Fruit fly (Drosophila melanogaster) whole organism, embryonic: ENCODE results near the gene CG10041.

Source experiments
- ATbp ChIP-seq: fragments of 200-800 bp; sonication (Bioruptor generic); optimal IDR thresholded peaks from 2 replicates; lab custom pipeline; 2017; ENCODE audit warnings: missing biosample characterization, mild to moderate bottlenecking, missing genetic modification characterization, missing genetic modification reagents
- Awh ChIP-seq: fragments of 200-800 bp; sonication (Bioruptor generic); IDR thresholded peaks from 2 replicates; pipeline ENCODE4, ENCODE4 v1.3.6; 2022; ENCODE audit warnings: missing biosample characterization, missing genetic modification characterization
- Blimp-1 ChIP-seq: fragments of 200-800 bp; sonication (Bioruptor generic); optimal IDR thresholded peaks from 3 replicates; lab custom pipeline; 2018; ENCODE audit warnings: missing biosample characterization, missing genetic modification characterization, mild to moderate bottlenecking, moderate library complexity, missing genetic modification reagents
- CG10209 ChIP-seq: fragments of 200-800 bp; sonication (Bioruptor generic); optimal IDR thresholded peaks from 3 replicates; lab custom pipeline; 2017; ENCODE audit warnings: missing biosample characterization, mild to moderate bottlenecking, missing genetic modification characterization, missing genetic modification reagents
- CG10959 ChIP-seq: fragments of 200-800 bp; sonication (Bioruptor generic); IDR thresholded peaks from 2 replicates; pipeline ENCODE4 v1.3.6; 2022; ENCODE audit warnings: missing biosample characterization, missing genetic modification characterization
- CG10979 ChIP-seq: fragments of 200-800 bp; sonication (Bioruptor generic); optimal IDR thresholded peaks from 2 replicates; lab custom pipeline; 2018; ENCODE audit warnings: missing biosample characterization, mild to moderate bottlenecking, missing genetic modification characterization, moderate library complexity
- CG12219 ChIP-seq: fragments of 200-800 bp; sonication (Bioruptor generic); optimal IDR thresholded peaks from 3 replicates; lab custom pipeline; 2018; ENCODE audit warnings: missing biosample characterization, mild to moderate bottlenecking, missing genetic modification characterization
- CG14667 ChIP-seq: fragments of 200-800 bp; sonication (Bioruptor generic); IDR thresholded peaks from 2 replicates; pipeline ENCODE4 v1.3.6; 2022; ENCODE audit warnings: missing biosample characterization, missing genetic modification characterization
- CG15514 ChIP-seq: fragments of 200-800 bp; sonication (Bioruptor generic); optimal IDR thresholded peaks from 3 replicates; lab custom pipeline; 2017; ENCODE audit warnings: missing biosample characterization, missing genetic modification characterization, mild to moderate bottlenecking, moderate library complexity, missing genetic modification reagents
- CG15696 ChIP-seq: fragments of 200-800 bp; sonication (Bioruptor generic); optimal IDR thresholded peaks from 2 replicates; lab custom pipeline; 2019; ENCODE audit warnings: missing biosample characterization, mild to moderate bottlenecking, missing genetic modification characterization, moderate library complexity
- CG17186 ChIP-seq: fragments of 200-800 bp; sonication (Bioruptor generic); optimal IDR thresholded peaks from 3 replicates; lab custom pipeline; 2017; ENCODE audit warnings: missing biosample characterization, missing genetic modification reagents, missing genetic modification characterization
- CG18764 ChIP-seq: fragments of 200-800 bp; sonication (Bioruptor generic); optimal IDR thresholded peaks from 3 replicates; lab custom pipeline; 2016; ENCODE audit warnings: missing biosample characterization, missing genetic modification characterization
- CG31441 ChIP-seq: fragments of 200-800 bp; sonication (Bioruptor generic); IDR thresholded peaks from 2 replicates; pipeline ENCODE4 v1.3.6; 2022; ENCODE audit warnings: missing biosample characterization, missing genetic modification characterization
- CG3726 ChIP-seq: fragments of 200-800 bp; sonication (Bioruptor generic); IDR thresholded peaks from 3 replicates; pipeline ENCODE4, ENCODE4 v1.3.6; 2022; ENCODE audit warnings: missing biosample characterization, missing genetic modification characterization
- CG4360 ChIP-seq: fragments of 200-800 bp; sonication (Bioruptor generic); IDR thresholded peaks from 2 replicates; pipeline ENCODE4 v1.3.6; 2022; ENCODE audit warnings: missing biosample characterization, missing genetic modification characterization
- CG43689 ChIP-seq: fragments of 200-800 bp; sonication (Bioruptor generic); IDR thresholded peaks from 2 replicates; pipeline ENCODE4 v1.3.6; 2022; ENCODE audit warnings: missing biosample characterization, missing genetic modification characterization
- CG4730 ChIP-seq: fragments of 200-800 bp; sonication (Bioruptor generic); IDR thresholded peaks from 2 replicates; pipeline ENCODE4 v1.3.6; 2022; ENCODE audit warnings: missing biosample characterization, missing genetic modification characterization
- CG7556 ChIP-seq: fragments of 200-800 bp; sonication (Bioruptor generic); optimal IDR thresholded peaks from 2 replicates; lab custom pipeline; 2017; ENCODE audit warnings: missing biosample characterization, mild to moderate bottlenecking, missing genetic modification characterization
- CG8089 ChIP-seq: fragments of 200-800 bp; sonication (Bioruptor generic); optimal IDR thresholded peaks from 3 replicates; lab custom pipeline; 2016; ENCODE audit warnings: missing biosample characterization, missing genetic modification characterization
- CG9817 ChIP-seq: fragments of 200-800 bp; sonication (Bioruptor generic); optimal IDR thresholded peaks from 2 replicates; lab custom pipeline; 2018; ENCODE audit warnings: missing biosample characterization, mild to moderate bottlenecking, missing genetic modification characterization, moderate library complexity
- CkIIα-i1 ChIP-seq: fragments of 200-800 bp; sonication (Bioruptor generic); IDR thresholded peaks from 2 replicates; pipeline ENCODE4 v1.3.6; 2022; ENCODE audit warnings: missing biosample characterization, missing genetic modification characterization
- D19B ChIP-seq: fragments of 200-800 bp; sonication (Bioruptor generic); optimal IDR thresholded peaks from 2 replicates; lab custom pipeline; 2017; ENCODE audit warnings: missing biosample characterization, mild to moderate bottlenecking, missing genetic modification characterization
- Dek ChIP-seq: fragments of 200-800 bp; sonication (Bioruptor generic); optimal IDR thresholded peaks from 3 replicates; lab custom pipeline; 2019; ENCODE audit warnings: missing biosample characterization, mild to moderate bottlenecking, missing genetic modification characterization, moderate library complexity
- Dip3 ChIP-seq: fragments of 200-800 bp; sonication (Bioruptor generic); optimal IDR thresholded peaks from 3 replicates; lab custom pipeline; 2016; ENCODE audit warnings: missing biosample characterization, missing genetic modification characterization
- Doc3 ChIP-seq: fragments of 200-800 bp; sonication (Bioruptor generic); IDR thresholded peaks from 3 replicates; pipeline ENCODE4 v1.3.6; 2022; ENCODE audit warnings: missing biosample characterization, missing genetic modification characterization; ENCODE audit not compliant: partially characterized antibody
- Ets97D ChIP-seq: fragments of 200-800 bp; sonication (Bioruptor generic); optimal IDR thresholded peaks from 3 replicates; lab custom pipeline; 2016; ENCODE audit warnings: missing biosample characterization, missing genetic modification characterization
- H15 ChIP-seq: fragments of 200-800 bp; sonication (Bioruptor generic); IDR thresholded peaks from 3 replicates; pipeline ENCODE4 v1.3.6; 2022; ENCODE audit warnings: missing biosample characterization, missing genetic modification characterization
- H2.0 ChIP-seq: fragments of 200-800 bp; sonication (Bioruptor generic); IDR thresholded peaks from 2 replicates; pipeline ENCODE4 v1.3.6; 2022; ENCODE audit warnings: missing biosample characterization, missing genetic modification characterization
- HLH3B ChIP-seq: fragments of 200-800 bp; sonication (Bioruptor generic); IDR thresholded peaks from 2 replicates; pipeline ENCODE4 v1.3.6; 2022; ENCODE audit warnings: missing biosample characterization, missing genetic modification characterization
- Hr78 ChIP-seq, 2 experiments: fragments of 200-800 bp in 1 of 2; fragments of >200 bp in 1 of 2; sonication (Bioruptor generic) in 1 of 2; optimal IDR thresholded peaks; 2 replicates each; lab custom pipeline; 2017 to 2019; ENCODE audit warnings: missing biosample characterization in 2 of 2, missing genetic modification characterization in 2 of 2, mild to moderate bottlenecking in 1 of 2, moderate library complexity in 1 of 2
- Jarid2 ChIP-seq: fragments of 200-800 bp; sonication (Bioruptor generic); optimal IDR thresholded peaks from 3 replicates; lab custom pipeline; 2017; ENCODE audit warnings: mild to moderate bottlenecking, missing biosample characterization, missing genetic modification reagents, missing genetic modification characterization
- Scr ChIP-seq: fragments of 200-800 bp; sonication (Bioruptor generic); IDR thresholded peaks from 2 replicates; pipeline ENCODE4 v1.3.6; 2022; ENCODE audit warnings: missing biosample characterization, missing genetic modification characterization; ENCODE audit not compliant: partially characterized antibody
- ab ChIP-seq: fragments of 200-800 bp; sonication (Bioruptor generic); optimal IDR thresholded peaks from 2 replicates; lab custom pipeline; 2016; ENCODE audit warnings: missing biosample characterization, missing genetic modification characterization
- chn ChIP-seq: fragments of 200-800 bp; sonication (Bioruptor generic); optimal IDR thresholded peaks from 2 replicates; lab custom pipeline; 2016; ENCODE audit warnings: missing biosample characterization, missing genetic modification characterization
- ci ChIP-seq: fragments of 200-800 bp; sonication (Bioruptor generic); IDR thresholded peaks from 3 replicates; pipeline ENCODE4 v1.3.6; 2022; ENCODE audit warnings: missing biosample characterization, missing genetic modification characterization
- croc ChIP-seq: fragments of 200-800 bp; sonication (Bioruptor generic); conservative IDR thresholded peaks from 3 replicates; pipeline ENCODE4 v1.3.6; 2022; ENCODE audit warnings: missing biosample characterization, missing genetic modification characterization
- crol ChIP-seq: fragments of 200-800 bp; sonication (Bioruptor generic); IDR thresholded peaks from 2 replicates; pipeline ENCODE4 v1.3.6; 2022; ENCODE audit warnings: missing biosample characterization, missing genetic modification characterization
- emc ChIP-seq: fragments of 200-800 bp; sonication (Bioruptor generic); optimal IDR thresholded peaks from 2 replicates; lab custom pipeline; 2016; ENCODE audit warnings: missing biosample characterization, missing genetic modification characterization
- eyg ChIP-seq: fragments of 200-800 bp; sonication (Bioruptor generic); optimal IDR thresholded peaks from 3 replicates; lab custom pipeline; 2016; ENCODE audit warnings: missing biosample characterization, missing genetic modification characterization
- grn ChIP-seq: fragments of 200-800 bp; sonication (Bioruptor generic); optimal IDR thresholded peaks from 3 replicates; lab custom pipeline; 2017; ENCODE audit warnings: missing biosample characterization, missing genetic modification characterization
- inv ChIP-seq: fragments of 200-800 bp; sonication (Bioruptor generic); IDR thresholded peaks from 2 replicates; pipeline ENCODE4 v1.3.6; 2022; ENCODE audit warnings: missing biosample characterization, missing genetic modification characterization; ENCODE audit not compliant: partially characterized antibody
- klu ChIP-seq: fragments of 200-800 bp; sonication (Bioruptor generic); IDR thresholded peaks from 2 replicates; pipeline ENCODE4 v1.3.6; 2022; ENCODE audit warnings: missing biosample characterization, missing genetic modification characterization
- kni ChIP-seq: fragments of 200-800 bp; sonication (Bioruptor generic); optimal IDR thresholded peaks from 3 replicates; lab custom pipeline; 2017; ENCODE audit warnings: mild to moderate bottlenecking, missing biosample characterization, missing genetic modification reagents, missing genetic modification characterization
- maf-S ChIP-seq: fragments of 200-800 bp; sonication (Bioruptor generic); optimal IDR thresholded peaks from 2 replicates; lab custom pipeline; 2016; ENCODE audit warnings: missing biosample characterization, missing genetic modification characterization
- nmo ChIP-seq: fragments of 200-800 bp; sonication (Bioruptor generic); optimal IDR thresholded peaks from 2 replicates; lab custom pipeline; 2018; ENCODE audit warnings: missing biosample characterization, mild to moderate bottlenecking, missing genetic modification characterization, moderate library complexity
- sd ChIP-seq: fragments of 200-800 bp; sonication (Bioruptor generic); optimal IDR thresholded peaks from 3 replicates; lab custom pipeline; 2018; ENCODE audit warnings: missing biosample characterization, mild to moderate bottlenecking, missing genetic modification characterization, moderate library complexity
- so ChIP-seq: fragments of 200-800 bp; sonication (Bioruptor generic); IDR thresholded peaks from 3 replicates; pipeline ENCODE4 v1.3.6; 2022; ENCODE audit warnings: missing biosample characterization, missing genetic modification characterization
- sob ChIP-seq: fragments of 200-800 bp; sonication (Bioruptor generic); IDR thresholded peaks from 2 replicates; pipeline ENCODE4 v1.3.6; 2022; ENCODE audit warnings: missing biosample characterization, missing genetic modification characterization
- tap ChIP-seq: fragments of 200-800 bp; optimal IDR thresholded peaks from 3 replicates; lab custom pipeline; 2019; ENCODE audit warnings: missing biosample characterization, mild to moderate bottlenecking, missing genetic modification characterization, moderate library complexity
- wor ChIP-seq: fragments of 200-800 bp; sonication (Bioruptor generic); IDR thresholded peaks from 2 replicates; pipeline ENCODE4 v1.3.6; 2022; ENCODE audit warnings: missing biosample characterization, missing genetic modification characterization

Gene CG10041

DNA sequence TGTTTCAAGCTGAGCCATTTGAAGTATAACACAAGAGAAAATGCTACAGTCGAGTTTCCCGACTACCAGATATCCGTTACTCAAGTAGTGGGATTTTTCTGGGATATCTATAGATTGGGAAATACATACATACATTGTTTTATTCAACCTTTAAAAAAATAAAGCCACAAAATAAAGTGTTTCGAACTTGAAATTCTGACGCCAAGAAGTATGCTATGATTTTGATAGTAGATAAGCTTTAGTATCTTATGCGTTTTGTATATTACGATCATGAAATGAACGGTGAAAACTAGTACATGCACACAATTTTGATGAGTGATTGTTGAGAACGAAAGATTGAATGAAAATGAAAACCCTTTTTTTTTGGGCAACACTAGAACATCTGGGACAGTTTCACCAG, 11.6 kb upstream of the CG10041 start:
- TF ChIP-seq croc (GFP tag; lab: Robert Waterston, UW) (no peak), CG17186 (no peak), grn (GFP tag; lab: Kevin White, UChicago) (peak; percentile 98), CG18764 (GFP tag; lab: Kevin White, UChicago) (no peak), Dip3 (GFP tag; lab: Kevin White, UChicago) (no peak)

DNA sequence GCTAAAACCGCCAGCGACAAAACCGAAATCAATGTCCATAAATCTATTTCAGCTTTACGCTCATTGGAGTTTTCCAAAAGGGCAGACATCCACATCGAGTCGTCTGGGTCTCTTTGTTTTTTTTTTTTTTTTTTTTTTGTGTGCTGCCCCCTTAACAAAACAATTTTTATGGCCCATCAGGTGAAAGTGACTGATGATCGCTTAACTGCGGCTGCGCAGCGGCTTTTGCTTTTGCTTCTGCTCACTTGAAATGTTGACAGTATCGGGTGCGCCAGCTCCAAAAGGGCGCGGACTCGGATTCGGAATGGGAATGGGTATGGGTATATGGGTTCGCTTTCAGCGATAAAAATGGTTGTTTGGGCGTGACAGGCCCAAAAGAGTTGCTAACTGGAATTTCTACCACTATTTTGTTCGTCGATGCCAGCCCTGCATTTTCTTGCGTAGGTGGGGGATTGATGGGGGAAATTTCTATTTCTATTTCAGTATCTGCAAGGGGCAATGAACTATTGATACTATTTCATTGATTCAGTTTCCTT, 10.1 kb upstream of the CG10041 start:
- TF ChIP-seq Ets97D (GFP tag; lab: Kevin White, UChicago) (no peak), HLH3B (GFP tag; lab: Robert Waterston, UW) (no peak), so (GFP tag; lab: Robert Waterston, UW) (no peak), wor (GFP tag; lab: Robert Waterston, UW) (no peak), Jarid2 (GFP tag; lab: Kevin White, UChicago) (no peak), inv (GFP tag; lab: Robert Waterston, UW) (no peak), sd (tag; lab: Kevin White, UChicago) (peak; percentile 18), Awh (0 out of 2 replicates have a peak, but pooled peaks have one; percentile 21), CG4360 (GFP tag; lab: Robert Waterston, UW) (no peak), ATbp (GFP tag; lab: Kevin White, UChicago) (no peak), emc (GFP tag; lab: Kevin White, UChicago) (no peak), sob (GFP tag; lab: Robert Waterston, UW) (no peak), maf-S (GFP tag; lab: Kevin White, UChicago) (no peak), H15 (no peak), D19B (GFP tag; lab: Kevin White, UChicago) (no peak), CG15696 (tag; lab: Kevin White, UChicago) (no peak), CG12219 (GFP tag; lab: Kevin White, UChicago) (no peak), ab (GFP tag; lab: Kevin White, UChicago) (no peak), tap (no peak), eyg (GFP tag; lab: Kevin White, UChicago) (no peak), crol (GFP tag; lab: Robert Waterston, UW) (no peak), Doc3 (GFP tag; lab: Robert Waterston, UW) (no peak), CG8089 (GFP tag; lab: Kevin White, UChicago) (no peak), CG7556 (GFP tag; lab: Kevin White, UChicago) (no peak), CG43689 (no peak), Scr (GFP tag; lab: Robert Waterston, UW) (no peak), CG31441 (GFP tag; lab: Robert Waterston, UW) (no peak), Dek (tag; lab: Kevin White, UChicago) (no peak), CG4730 (no peak), Blimp-1 (peak; percentile 97), CG3726 (GFP tag; lab: Robert Waterston, UW) (no peak), klu (no peak), kni (GFP tag; lab: Kevin White, UChicago) (peak; percentile 92), chn (GFP tag; lab: Kevin White, UChicago) (no peak), CG9817 (tag; lab: Kevin White, UChicago) (no peak), CG14667 (GFP tag; lab: Robert Waterston, UW) (no peak), CG10979 (tag; lab: Kevin White, UChicago) (no peak), CG10209 (GFP tag; lab: Kevin White, UChicago) (no peak), CG10959 (GFP tag; lab: Robert Waterston, UW) (no peak), Hr78 (GFP tag; optimal IDR thresholded peaks at IDR 0.05; lab: Kevin White, UChicago) (no peak), H2.0 (GFP tag; lab: Robert Waterston, UW) (no peak), ci (GFP tag; lab: Robert Waterston, UW) (no peak), nmo (no peak), CG15514 (no peak), CkIIα-i1 (no peak)
